Fruit fly (Drosophila melanogaster) whole organism, wandering third instar larva: ENCODE data around the gene Xpac.

Experiments
- CG9705 ChIP-seq: fragments of 200-800 bp; sonication (Bioruptor generic); optimal IDR thresholded peaks from 2 replicates; lab custom pipeline; 2018; ENCODE audit warnings: missing biosample characterization, mild to moderate bottlenecking, missing genetic modification characterization
- CrebA ChIP-seq: fragments of 200-800 bp; sonication (Bioruptor generic); optimal IDR thresholded peaks from 2 replicates; lab custom pipeline; 2016; ENCODE audit warnings: missing biosample characterization, mild to moderate bottlenecking, missing genetic modification characterization, borderline replicate concordance
- Dfd ChIP-seq: fragments of >200 bp; optimal IDR thresholded peaks from 2 replicates; lab custom pipeline; 2017; ENCODE audit warnings: missing biosample characterization, missing genetic modification characterization
- Dif ChIP-seq: fragments of 200-275, 200-300 bp; sonication (Bioruptor generic); optimal IDR thresholded peaks from 2 replicates; lab custom pipeline; 2018; ENCODE audit warnings: missing biosample characterization, missing genetic modification characterization; ENCODE audit not compliant: partially characterized antibody
- GATAd ChIP-seq: sonication (Bioruptor generic); optimal IDR thresholded peaks from 2 replicates; lab custom pipeline; 2016; ENCODE audit warnings: missing biosample characterization, missing genetic modification characterization
- HLH106 ChIP-seq: fragments of 200-800 bp; optimal IDR thresholded peaks from 3 replicates; lab custom pipeline; 2019; ENCODE audit warnings: missing biosample characterization, mild to moderate bottlenecking, missing genetic modification characterization, moderate library complexity
- Hnf4 ChIP-seq: fragments of 200-800 bp; sonication (Bioruptor generic); optimal IDR thresholded peaks from 2 replicates; lab custom pipeline; 2016; ENCODE audit warnings: missing biosample characterization, mild to moderate bottlenecking, missing genetic modification characterization
- Hr83 ChIP-seq: fragments of 200-300 bp; sonication (Bioruptor generic); optimal IDR thresholded peaks from 2 replicates; lab custom pipeline; 2016; ENCODE audit warnings: missing biosample characterization, mild to moderate bottlenecking, missing genetic modification characterization, moderate library complexity; ENCODE audit not compliant: poor library complexity, severe bottlenecking
- Jra ChIP-seq: sonication (Bioruptor generic); optimal IDR thresholded peaks from 2 replicates; lab custom pipeline; 2016; ENCODE audit warnings: missing biosample characterization, missing genetic modification characterization
- Mio ChIP-seq: sonication (Bioruptor generic); optimal IDR thresholded peaks from 2 replicates; lab custom pipeline; 2016; ENCODE audit warnings: missing biosample characterization, missing genetic modification characterization
- Myc ChIP-seq: fragments of >200 bp; optimal IDR thresholded peaks from 2 replicates; lab custom pipeline; 2017
- N ChIP-seq: fragments of >200 bp; optimal IDR thresholded peaks from 2 replicates; lab custom pipeline; 2018; ENCODE audit warnings: missing biosample characterization, missing external identifiers, missing genetic modification characterization
- OdsH ChIP-seq: fragments of 200-800 bp; sonication (Bioruptor generic); optimal IDR thresholded peaks from 2 replicates; lab custom pipeline; 2016; ENCODE audit warnings: missing biosample characterization, mild to moderate bottlenecking, missing genetic modification characterization
- Rel ChIP-seq, 2 experiments: fragments of 200-800 bp; sonication (Bioruptor generic) in 1 of 2; optimal IDR thresholded peaks; 2 replicates in 1 of 2; 3 replicates in 1 of 2; lab custom pipeline; 2016 to 2019; ENCODE audit warnings: mild to moderate bottlenecking in 2 of 2, missing biosample characterization in 2 of 2, missing genetic modification characterization in 2 of 2, moderate library complexity in 1 of 2
- Sp1 ChIP-seq: fragments of 200-800 bp; sonication (Bioruptor generic); optimal IDR thresholded peaks from 3 replicates; lab custom pipeline; 2019; ENCODE audit warnings: missing biosample characterization, mild to moderate bottlenecking, missing genetic modification characterization, moderate library complexity
- Vsx2 ChIP-seq: fragments of 200-300, 225-300 bp; sonication (Bioruptor generic); optimal IDR thresholded peaks from 2 replicates; lab custom pipeline; 2018; ENCODE audit warnings: missing biosample characterization, missing genetic modification characterization; ENCODE audit not compliant: partially characterized antibody
- br ChIP-seq: fragments of 200-800 bp; sonication (Bioruptor generic); optimal IDR thresholded peaks from 2 replicates; lab custom pipeline; 2016; ENCODE audit warnings: missing biosample characterization, missing genetic modification characterization
- dl ChIP-seq, 2 experiments: fragments of 175-275, 200-275 bp in 1 of 2; fragments of 200-275 bp in 1 of 2; sonication (Bioruptor generic); optimal IDR thresholded peaks; lab custom pipeline; 2018; ENCODE audit warnings: mild to moderate bottlenecking in 2 of 2, missing biosample characterization in 2 of 2, missing genetic modification characterization in 2 of 2, moderate library complexity in 2 of 2; ENCODE audit not compliant: partially characterized antibody in 2 of 2, insufficient read depth in 1 of 2
- dmrt93B ChIP-seq: fragments of 200-800 bp; sonication (Bioruptor generic); optimal IDR thresholded peaks from 2 replicates; lab custom pipeline; 2018; ENCODE audit warnings: missing biosample characterization, mild to moderate bottlenecking, missing genetic modification characterization
- dsf ChIP-seq: sonication (Bioruptor generic); optimal IDR thresholded peaks from 2 replicates; lab custom pipeline; 2016; ENCODE audit warnings: missing biosample characterization, missing genetic modification characterization, borderline replicate concordance
- foxo ChIP-seq, 2 experiments: fragments of 200-800 bp; sonication (Bioruptor generic); optimal IDR thresholded peaks; 2 replicates in 1 of 2; 3 replicates in 1 of 2; lab custom pipeline; 2016 to 2017; ENCODE audit warnings: missing biosample characterization in 2 of 2, missing genetic modification characterization in 2 of 2
- fru ChIP-seq: fragments of 200-800 bp; sonication (Bioruptor generic); optimal IDR thresholded peaks from 3 replicates; lab custom pipeline; 2016; ENCODE audit warnings: missing biosample characterization, mild to moderate bottlenecking, missing genetic modification characterization
- h ChIP-seq: fragments of 200-800 bp; sonication (Bioruptor generic); optimal IDR thresholded peaks from 3 replicates; lab custom pipeline; 2016; ENCODE audit warnings: missing biosample characterization, mild to moderate bottlenecking, missing genetic modification characterization
- jim ChIP-seq: fragments of 175-275, 200-325 bp; sonication (Bioruptor generic); optimal IDR thresholded peaks from 2 replicates; lab custom pipeline; 2016; ENCODE audit warnings: missing biosample characterization, mild to moderate bottlenecking, missing genetic modification characterization
- lola ChIP-seq: fragments of >200 bp; optimal IDR thresholded peaks from 2 replicates; lab custom pipeline; 2017; ENCODE audit warnings: missing biosample characterization, missing genetic modification characterization
- pan ChIP-seq: fragments of >200 bp; optimal IDR thresholded peaks from 2 replicates; lab custom pipeline; 2017
- psq ChIP-seq: fragments of 200-800 bp; sonication (Bioruptor generic); optimal IDR thresholded peaks from 3 replicates; lab custom pipeline; 2017; ENCODE audit warnings: missing biosample characterization, mild to moderate bottlenecking, missing genetic modification characterization, moderate library complexity
- rgr ChIP-seq: fragments of 200-800 bp; sonication (Bioruptor generic); optimal IDR thresholded peaks from 3 replicates; lab custom pipeline; 2016; ENCODE audit warnings: missing biosample characterization, mild to moderate bottlenecking, missing genetic modification characterization
- sv ChIP-seq: fragments of 200-800 bp; sonication (Bioruptor generic); optimal IDR thresholded peaks from 3 replicates; lab custom pipeline; 2016; ENCODE audit warnings: missing biosample characterization, missing genetic modification characterization
- usp ChIP-seq: fragments of >200 bp; optimal IDR thresholded peaks from 2 replicates; lab custom pipeline; 2017; ENCODE audit warnings: missing biosample characterization, missing genetic modification characterization
- woc ChIP-seq: sonication (Bioruptor generic); optimal IDR thresholded peaks from 2 replicates; lab custom pipeline; 2016; ENCODE audit warnings: missing biosample characterization, mild to moderate bottlenecking, missing genetic modification characterization

The Xpac gene

DNA sequence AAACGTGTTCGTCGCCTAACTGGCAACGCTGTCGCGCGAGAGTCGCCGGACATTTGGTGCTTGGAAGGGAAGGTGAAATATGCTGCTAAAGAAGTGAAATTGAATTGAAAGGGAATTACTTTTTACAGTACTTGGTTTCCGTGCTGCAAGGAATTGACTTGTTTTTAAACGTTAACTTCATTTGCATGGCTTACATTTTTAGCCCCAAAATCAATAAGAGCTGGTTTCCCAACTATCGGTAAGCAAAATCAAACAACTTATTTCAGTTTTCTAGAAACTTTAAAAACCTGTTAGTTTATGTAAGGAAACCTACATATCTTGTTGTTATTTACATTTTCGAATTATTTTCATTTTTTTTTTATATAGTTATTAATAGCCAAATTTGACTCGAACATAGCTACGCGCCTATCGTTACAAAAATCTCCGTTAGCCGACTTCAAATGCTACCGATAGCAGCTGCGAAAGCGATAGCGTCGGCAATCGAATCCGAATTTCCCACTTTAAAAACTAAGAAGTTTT lies 9.8 kb upstream of the Xpac start, which contains the start of the genes dgt4 and Nsun2:
dgt4 (plus strand) TSS at position 4 of the 519 bp plus-strand sequence.
Nsun2 (minus strand) TSS at position 37 of the 519 bp plus-strand sequence.
- TF ChIP-seq psq (GFP tag; lab: Kevin White, UChicago) (peak; percentile 2), h (GFP tag; lab: Kevin White, UChicago) (peak; percentile 31), pan (lab: Kevin White, UChicago) (no peak), dl (GFP tag; optimal IDR thresholded peaks at IDR 0.05; lab: Kevin White, UChicago; ENCODE audit: insufficient read depth in 1 of 2, partially characterized antibody in 2 of 2) (no peak), Myc (lab: Kevin White, UChicago) (peak; percentile 49), Hr83 (GFP tag; lab: Kevin White, UChicago) (no peak), lola (no peak), usp (GFP tag; lab: Kevin White, UChicago) (no peak), CG9705 (GFP tag; lab: Kevin White, UChicago) (no peak), Jra (peak; percentile 28), Sp1 (GFP tag; lab: Kevin White, UChicago) (peak; percentile 12), HLH106 (tag; lab: Kevin White, UChicago) (no peak), Hnf4 (GFP tag; lab: Kevin White, UChicago) (peak; percentile 50), br (GFP tag; lab: Kevin White, UChicago) (peak; percentile 13), N (GFP tag; lab: Kevin White, UChicago) (no peak), rgr (GFP tag; lab: Kevin White, UChicago) (peak; percentile 29), Dfd (GFP tag; lab: Kevin White, UChicago) (no peak), woc (GFP tag; lab: Kevin White, UChicago) (peak; percentile 58), GATAd (no peak), fru (peak; percentile 21), Mio (GFP tag; lab: Kevin White, UChicago) (no peak), OdsH (GFP tag; lab: Kevin White, UChicago) (no peak), Dif (no peak), foxo (GFP tag; optimal IDR thresholded peaks at IDR 0.05; lab: Kevin White, UChicago) (peak in 1 of 2 experiments; percentile 61), jim (GFP tag; lab: Kevin White, UChicago) (no peak), Vsx2 (no peak), dmrt93B (no peak)

- TF ChIP-seq Jra: peak; percentile 58
- no peak for TF ChIP-seq dsf (GFP tag; lab: Kevin White, UChicago)
- no peak for TF ChIP-seq Rel (GFP tag; optimal IDR thresholded peaks at IDR 0.05; lab: Kevin White, UChicago)
- no peak for TF ChIP-seq Rel (tag; optimal IDR thresholded peaks at IDR 0.05; lab: Kevin White, UChicago)
- TF ChIP-seq CrebA (GFP tag; lab: Kevin White, UChicago): no peak
- TF ChIP-seq Sp1 (GFP tag; lab: Kevin White, UChicago): no peak
- TF ChIP-seq sv (GFP tag; lab: Kevin White, UChicago): no peak
- peak; percentile 8 for TF ChIP-seq h (GFP tag; lab: Kevin White, UChicago)
- no peak for TF ChIP-seq Hnf4 (GFP tag; lab: Kevin White, UChicago)
- TF ChIP-seq GATAd: no peak
- peak; percentile 42 for TF ChIP-seq psq (GFP tag; lab: Kevin White, UChicago)
These were observed 4.7 kb upstream of the Xpac start for dm6 chrX:4108612-4109173.

dm6 chrX:4108114-4108439 lies 4.1 kb upstream of the Xpac start:
- TF ChIP-seq dl (GFP tag; optimal IDR thresholded peaks at IDR 0.05; lab: Kevin White, UChicago; ENCODE audit: insufficient read depth in 1 of 2, partially characterized antibody in 2 of 2) (no peak), fru (peak; percentile 4), foxo (GFP tag; optimal IDR thresholded peaks at IDR 0.05; lab: Kevin White, UChicago) (peak in 1 of 2 experiments; percentile 1), br (GFP tag; lab: Kevin White, UChicago) (no peak), usp (GFP tag; lab: Kevin White, UChicago) (no peak)
- TF ChIP-seq, all 38 proteins: peak for 2
